Fruit fly (Drosophila melanogaster): ENCODE results near the gene Thor.

dm6 chr2L:3480443-3480839 is 2.2 kb downstream of the Thor start:
- TF ChIP-seq CG11617 (GFP tag; optimal IDR thresholded peaks at IDR 0.05) (no peak), CG1620 (GFP tag; optimal IDR thresholded peaks at IDR 0.05) (no peak), Crg-1 (GFP tag; optimal IDR thresholded peaks at IDR 0.05) (no peak), kay (GFP tag; ENCODE audit: borderline replicate concordance) (peak; percentile 31), ovo (GFP tag; optimal IDR thresholded peaks at IDR 0.05) (no peak), CG12768 (GFP tag; optimal IDR thresholded peaks at IDR 0.05) (peak; percentile 10), Hr96 (GFP tag; optimal IDR thresholded peaks at IDR 0.05) (no peak), Mnt (GFP tag; optimal IDR thresholded peaks at IDR 0.05) (no peak), CG14711 (tag; optimal IDR thresholded peaks at IDR 0.05) (no peak)
